Worm (Caenorhabditis elegans): ENCODE data around the gene F15B10.3.
"Not testable (repeated sequence)": the region's sequence is repeated elsewhere in the genome, so short reads cannot be mapped to it uniquely, and the experiment has no call there.

The F15B10.3 gene

DNA sequence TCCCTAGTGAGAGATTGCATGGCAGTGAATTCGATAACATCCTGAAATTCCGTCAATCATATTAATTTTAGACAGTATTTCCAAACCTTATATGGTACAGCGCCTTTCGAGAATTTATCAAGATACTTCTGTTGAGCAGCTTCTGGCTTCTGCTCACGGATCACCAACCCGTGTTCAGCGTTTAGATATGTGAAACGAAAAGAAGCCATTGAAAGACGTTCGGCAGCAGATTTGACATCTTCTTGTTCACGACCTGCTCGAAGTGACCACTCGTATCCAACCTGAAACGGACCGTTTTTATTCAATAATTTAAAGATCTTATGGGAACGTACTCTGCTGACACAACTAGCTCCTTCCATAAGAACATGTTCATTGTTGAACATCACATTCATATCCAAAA lies 20.8 kb upstream of the F15B10.3 start:
- TF ChIP-seq ets-7 (tag; optimal IDR thresholded peaks at IDR 0.05) (no peak), hnd-1 (tag; optimal IDR thresholded peaks at IDR 0.05) (no peak), B0310.2 (tag; optimal IDR thresholded peaks at IDR 0.05) (no peak), ama-1 (optimal IDR thresholded peaks at IDR 0.05) (no peak), tra-4 (tag; optimal IDR thresholded peaks at IDR 0.05) (no peak), tbx-11 (GFP tag; IDR thresholded peaks at IDR 0.05) (no peak), ceh-13 (GFP tag; optimal IDR thresholded peaks at IDR 0.05) (no peak), flt-1 (GFP tag; IDR thresholded peaks at IDR 0.05) (no peak), hmg-4 (GFP tag; optimal IDR thresholded peaks at IDR 0.05) (no peak), F13C5.2 (tag; optimal IDR thresholded peaks at IDR 0.05) (no peak), sea-1 (GFP tag; conservative IDR thresholded peaks at IDR 0.05) (no peak)

ce11 chrIV:6582604-6583003 lies 19.9 kb upstream of the F15B10.3 start, which contains the start of gene odr-8:
TSS of gene odr-8 (minus strand) at chrIV:6582704.
- TF ChIP-seq tra-4 (tag; optimal IDR thresholded peaks at IDR 0.05) (no peak), tbx-11 (GFP tag; IDR thresholded peaks at IDR 0.05) (no peak), flt-1 (GFP tag; IDR thresholded peaks at IDR 0.05) (no peak), sea-1 (GFP tag; conservative IDR thresholded peaks at IDR 0.05) (no peak), aly-1 (tag; optimal IDR thresholded peaks at IDR 0.05) (no peak), ama-1 (optimal IDR thresholded peaks at IDR 0.05) (no peak), scrt-1 (GFP tag; IDR thresholded peaks at IDR 0.05) (no peak), ceh-13 (GFP tag; optimal IDR thresholded peaks at IDR 0.05) (no peak), tbx-37 (GFP tag; conservative IDR thresholded peaks at IDR 0.05) (no peak), hmg-4 (GFP tag; optimal IDR thresholded peaks at IDR 0.05) (no peak), F13C5.2 (tag; optimal IDR thresholded peaks at IDR 0.05) (no peak)

DNA sequence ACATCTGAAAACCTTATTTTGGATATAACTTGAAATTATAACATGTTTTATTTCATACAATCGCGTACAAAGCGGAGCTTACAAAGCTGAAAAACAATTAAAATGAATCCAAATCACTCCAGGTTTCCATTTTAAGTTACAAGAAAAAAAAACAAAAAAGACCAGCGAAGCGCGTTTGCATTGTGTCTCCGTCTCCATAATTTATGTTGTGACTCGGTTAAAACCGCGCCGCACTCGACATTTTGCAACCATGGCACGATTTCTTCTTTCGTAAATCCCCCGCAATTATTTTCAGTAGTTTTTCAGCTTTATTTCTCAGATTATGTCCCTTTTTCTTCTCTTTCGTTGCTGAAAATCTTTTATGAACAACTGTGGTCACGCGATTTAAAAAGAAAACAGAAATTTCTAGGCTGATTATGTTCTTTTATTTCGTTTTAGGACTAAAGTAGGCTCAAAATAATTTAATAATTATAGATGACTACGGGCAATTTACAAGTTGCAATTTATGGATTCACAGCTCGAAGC lies 17.0 kb upstream of the F15B10.3 start, which contains the start of the genes F38A5.2 and dnj-11:
Gene F38A5.2 (minus strand): TSS at position 4 of the 525 bp plus-strand sequence.
Gene dnj-11 (plus strand): TSS at position 475 of the 525 bp plus-strand sequence.
- TF ChIP-seq scrt-1 (GFP tag; IDR thresholded peaks at IDR 0.05) (no peak), F13C5.2 (tag; optimal IDR thresholded peaks at IDR 0.05) (peak; percentile 59), tbx-11 (GFP tag; IDR thresholded peaks at IDR 0.05) (no peak), ets-7 (tag; optimal IDR thresholded peaks at IDR 0.05) (no peak), flt-1 (GFP tag; IDR thresholded peaks at IDR 0.05) (no peak), hmg-4 (GFP tag; optimal IDR thresholded peaks at IDR 0.05) (no peak)

DNA sequence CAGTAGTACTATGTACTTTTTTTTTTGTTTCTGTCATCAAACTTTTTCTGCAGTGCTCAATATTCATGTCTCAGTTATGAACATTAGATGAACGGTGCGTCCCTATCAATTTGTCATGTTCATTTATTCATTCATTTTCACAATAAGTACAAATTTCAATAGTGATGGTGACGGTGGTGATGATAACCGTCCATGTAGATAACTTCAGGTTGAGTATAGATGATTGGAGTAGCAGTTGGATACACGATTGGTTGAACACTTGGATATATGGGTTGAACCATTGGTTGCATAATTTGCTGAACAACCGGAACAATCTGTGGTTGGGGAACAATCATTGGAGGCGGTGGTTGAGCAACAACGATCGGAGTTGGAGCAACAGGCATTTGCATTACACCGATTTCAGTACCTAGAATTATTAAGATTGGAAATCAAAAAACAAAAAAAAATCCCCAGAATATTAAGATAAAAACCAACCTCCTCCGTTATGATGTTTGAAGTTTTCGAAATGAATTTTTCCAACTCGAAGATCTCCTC lies 14.3 kb upstream of the F15B10.3 start:
- TF ChIP-seq ceh-36 (tag; optimal IDR thresholded peaks at IDR 0.05) (no peak), pes-1 (GFP tag; IDR thresholded peaks at IDR 0.05) (no peak), sea-1 (GFP tag; conservative IDR thresholded peaks at IDR 0.05) (no peak), ama-1 (optimal IDR thresholded peaks at IDR 0.05) (no peak), hnd-1 (tag; optimal IDR thresholded peaks at IDR 0.05) (no peak), flt-1 (GFP tag; IDR thresholded peaks at IDR 0.05) (no peak), hmbx-1 (tag; optimal IDR thresholded peaks at IDR 0.05) (no peak), ceh-13 (GFP tag; optimal IDR thresholded peaks at IDR 0.05) (no peak), aly-1 (tag; optimal IDR thresholded peaks at IDR 0.05) (no peak), scrt-1 (GFP tag; IDR thresholded peaks at IDR 0.05) (no peak), F13C5.2 (tag; optimal IDR thresholded peaks at IDR 0.05) (no peak)

DNA sequence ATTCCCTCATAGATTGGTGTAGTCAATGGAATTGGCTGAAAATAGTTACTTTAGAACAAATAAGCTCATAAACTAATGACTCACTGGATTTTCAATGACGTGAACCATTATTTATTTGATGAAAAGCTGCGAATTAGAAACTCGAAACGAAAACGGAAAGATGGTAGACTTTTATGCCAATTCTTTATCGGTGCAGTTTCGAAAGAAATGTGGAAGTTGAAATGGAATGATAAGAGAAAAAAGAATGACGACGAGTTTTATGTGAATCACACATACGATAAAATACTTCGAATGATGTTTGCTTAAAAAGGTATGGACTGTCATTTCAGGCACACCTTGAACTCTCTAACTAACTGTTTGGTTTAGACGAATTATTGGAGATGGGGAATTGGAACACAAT lies 12.4 kb upstream of the F15B10.3 start, which contains the start of the genes lec-11 and irld-7:
Gene lec-11 (minus strand): TSS at position 126 of the 400 bp plus-strand sequence.
Gene irld-7 (plus strand): TSS at position 332 of the 400 bp plus-strand sequence.
- TF ChIP-seq sea-1 (GFP tag; conservative IDR thresholded peaks at IDR 0.05) (no peak), pes-1 (GFP tag; IDR thresholded peaks at IDR 0.05) (no peak), B0310.2 (tag; optimal IDR thresholded peaks at IDR 0.05) (no peak), hmg-4 (GFP tag; optimal IDR thresholded peaks at IDR 0.05) (no peak), ama-1 (optimal IDR thresholded peaks at IDR 0.05) (no peak), tbx-37 (GFP tag; conservative IDR thresholded peaks at IDR 0.05) (no peak), scrt-1 (GFP tag; IDR thresholded peaks at IDR 0.05) (no peak), ceh-36 (tag; optimal IDR thresholded peaks at IDR 0.05) (no peak), hnd-1 (tag; optimal IDR thresholded peaks at IDR 0.05) (no peak), flt-1 (GFP tag; IDR thresholded peaks at IDR 0.05) (no peak), tra-4 (tag; optimal IDR thresholded peaks at IDR 0.05) (no peak), hmbx-1 (tag; optimal IDR thresholded peaks at IDR 0.05) (no peak), tbx-11 (GFP tag; IDR thresholded peaks at IDR 0.05) (no peak), ceh-13 (GFP tag; optimal IDR thresholded peaks at IDR 0.05) (no peak), aly-1 (tag; optimal IDR thresholded peaks at IDR 0.05) (no peak)

ce11 chrIV:6591010-6591746 lies 11.3 kb upstream of the F15B10.3 start, which contains the start of the genes nspb-1 and nspb-2:
TSS of gene nspb-1 (minus strand) at chrIV:6591110.
TSS of gene nspb-2 (plus strand) at chrIV:6591696.
- TF ChIP-seq ceh-36 (tag; optimal IDR thresholded peaks at IDR 0.05); pes-1 (GFP tag; IDR thresholded peaks at IDR 0.05); scrt-1 (GFP tag; IDR thresholded peaks at IDR 0.05): not testable (repeated sequence)

DNA sequence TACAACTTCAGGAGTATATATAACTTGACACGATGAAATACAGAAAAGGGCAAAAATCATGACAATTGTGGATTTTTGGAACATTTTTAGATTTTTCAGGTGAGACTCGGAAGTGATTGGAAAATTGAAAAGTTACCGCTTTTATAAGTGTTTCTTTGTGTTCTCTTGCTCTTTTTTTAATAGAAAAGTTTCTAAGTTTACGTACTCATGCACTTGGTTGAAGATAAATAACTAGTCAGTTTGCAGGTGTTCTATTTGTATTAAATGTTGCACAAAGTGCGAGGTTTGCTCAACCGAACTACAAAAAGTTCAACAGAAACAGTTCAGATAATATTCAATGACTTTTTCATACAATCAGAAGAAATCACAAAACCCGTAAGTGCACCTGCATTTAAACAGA lies 7.6 kb upstream of the F15B10.3 start, which contains the start of gene nspb-3:
Gene nspb-3 (minus strand): TSS at position 101 of the 400 bp plus-strand sequence.
- not testable (repeated sequence) for TF ChIP-seq scrt-1 (GFP tag; IDR thresholded peaks at IDR 0.05); ceh-36 (tag; optimal IDR thresholded peaks at IDR 0.05); pes-1 (GFP tag; IDR thresholded peaks at IDR 0.05)

All from whole organism, early embryonic.